Worm (Caenorhabditis elegans) whole organism, mixed stage, embryonic: ENCODE results near the gene hmg-1.2.

Experiments
- M03D4.4 ChIP-seq: sonication (generic microtip); optimal IDR thresholded peaks from 2 replicates; lab custom pipeline; 2017; ENCODE audit warnings: mild to moderate bottlenecking, missing genetic modification characterization, missing compliant biosample characterization
- bed-3 ChIP-seq: fragments of 200-800 bp; sonication (Bioruptor generic); optimal IDR thresholded peaks from 3 replicates; lab custom pipeline; 2018; ENCODE audit warnings: mild to moderate bottlenecking, missing genetic modification characterization, moderate library complexity, missing compliant biosample characterization
- blmp-1 ChIP-seq: fragments of 150-350 bp; optimal IDR thresholded peaks from 2 replicates; lab custom pipeline; 2014; ENCODE audit warnings: missing biosample characterization, missing genetic modification characterization
- ceh-39 ChIP-seq: fragments of 150-350 bp; optimal IDR thresholded peaks from 2 replicates; lab custom pipeline; 2014; ENCODE audit warnings: missing biosample characterization, missing genetic modification characterization
- ceh-43 ChIP-seq: fragments of 200-800 bp; sonication (Bioruptor generic); optimal IDR thresholded peaks from 2 replicates; lab custom pipeline; 2018; ENCODE audit warnings: mild to moderate bottlenecking, missing genetic modification characterization, moderate library complexity, missing compliant biosample characterization
- ceh-83 ChIP-seq: fragments of 200-800 bp; sonication (Bioruptor generic); optimal IDR thresholded peaks from 2 replicates; lab custom pipeline; 2018; ENCODE audit warnings: mild to moderate bottlenecking, missing genetic modification characterization, missing compliant biosample characterization
- ces-1 ChIP-seq: fragments of 150-350 bp; optimal IDR thresholded peaks from 2 replicates; lab custom pipeline; 2014; ENCODE audit warnings: missing biosample characterization, missing genetic modification reagents, missing genetic modification characterization
- cnd-1 ChIP-seq: fragments of 200-800 bp; sonication (Bioruptor generic); optimal IDR thresholded peaks from 2 replicates; lab custom pipeline; 2018; ENCODE audit warnings: mild to moderate bottlenecking, missing genetic modification characterization, missing compliant biosample characterization
- drap-1 ChIP-seq: fragments of 200-800 bp; sonication (Bioruptor generic); optimal IDR thresholded peaks from 3 replicates; lab custom pipeline; 2018; ENCODE audit warnings: mild to moderate bottlenecking, missing genetic modification characterization, missing compliant biosample characterization
- elt-1 ChIP-seq: sonication (generic microtip); optimal IDR thresholded peaks from 2 replicates; lab custom pipeline; 2017; ENCODE audit warnings: missing genetic modification characterization, mild to moderate bottlenecking, missing compliant biosample characterization, antibody characterized with exemption, moderate library complexity, borderline replicate concordance; ENCODE audit not compliant: insufficient read depth
- elt-3 ChIP-seq: fragments of 150-350 bp; optimal IDR thresholded peaks from 2 replicates; lab custom pipeline; 2014; ENCODE audit warnings: missing biosample characterization, missing genetic modification characterization
- flh-1 ChIP-seq: fragments of 200-800 bp; sonication (Bioruptor generic); optimal IDR thresholded peaks from 2 replicates; lab custom pipeline; 2018; ENCODE audit warnings: mild to moderate bottlenecking, missing genetic modification characterization, moderate library complexity, missing compliant biosample characterization
- ham-2 ChIP-seq: fragments of 200-800 bp; sonication (Bioruptor generic); optimal IDR thresholded peaks from 2 replicates; lab custom pipeline; 2018; ENCODE audit warnings: mild to moderate bottlenecking, missing genetic modification characterization, missing compliant biosample characterization
- hlh-1 ChIP-seq: fragments of 150-350 bp; optimal IDR thresholded peaks from 2 replicates; lab custom pipeline; 2014; ENCODE audit warnings: missing biosample characterization, missing genetic modification reagents, missing genetic modification characterization
- lin-13 ChIP-seq: fragments of 150-350 bp; optimal IDR thresholded peaks from 2 replicates; lab custom pipeline; 2014; ENCODE audit warnings: missing biosample characterization, missing genetic modification characterization
- lin-32 ChIP-seq: fragments of 200-800 bp; sonication (Bioruptor generic); optimal IDR thresholded peaks from 2 replicates; lab custom pipeline; 2018; ENCODE audit warnings: mild to moderate bottlenecking, missing genetic modification characterization, missing compliant biosample characterization
- lsy-2 ChIP-seq: fragments of 150-350 bp; optimal IDR thresholded peaks from 2 replicates; lab custom pipeline; 2014; ENCODE audit warnings: missing biosample characterization, missing genetic modification characterization
- mab-5 ChIP-seq: fragments of 150-350 bp; optimal IDR thresholded peaks from 2 replicates; lab custom pipeline; 2014; ENCODE audit warnings: missing biosample characterization, missing genetic modification characterization
- mep-1 ChIP-seq: fragments of 150-350 bp; optimal IDR thresholded peaks from 2 replicates; lab custom pipeline; 2017; ENCODE audit warnings: missing biosample characterization, missing genetic modification reagents, missing genetic modification characterization, inconsistent platforms
- mls-2 ChIP-seq: sonication (generic microtip); optimal IDR thresholded peaks from 2 replicates; lab custom pipeline; 2016; ENCODE audit warnings: mild to moderate bottlenecking, missing genetic modification characterization, moderate library complexity, missing compliant biosample characterization
- nhr-12 ChIP-seq: fragments of 150-350 bp; optimal IDR thresholded peaks from 2 replicates; lab custom pipeline; 2014; ENCODE audit warnings: missing biosample characterization, missing genetic modification characterization
- nhr-2 ChIP-seq: fragments of 150-350 bp; optimal IDR thresholded peaks from 2 replicates; lab custom pipeline; 2014; ENCODE audit warnings: missing biosample characterization, missing genetic modification characterization
- nhr-237 ChIP-seq: fragments of 150-350 bp; optimal IDR thresholded peaks from 2 replicates; lab custom pipeline; 2014; ENCODE audit warnings: missing biosample characterization, missing genetic modification characterization
- nhr-28 ChIP-seq: fragments of 150-350 bp; optimal IDR thresholded peaks from 2 replicates; lab custom pipeline; 2014; ENCODE audit warnings: missing biosample characterization, missing genetic modification characterization
- nhr-76 ChIP-seq: sonication (generic microtip); optimal IDR thresholded peaks from 2 replicates; lab custom pipeline; 2017; ENCODE audit warnings: missing biosample characterization, missing genetic modification characterization
- pha-4 ChIP-seq: fragments of 150-350 bp; optimal IDR thresholded peaks from 2 replicates; lab custom pipeline; 2018; ENCODE audit warnings: missing biosample characterization, missing genetic modification reagents, missing genetic modification characterization
- sem-2 ChIP-seq: fragments of 200-800 bp; sonication (Bioruptor generic); optimal IDR thresholded peaks from 2 replicates; lab custom pipeline; 2018; ENCODE audit warnings: mild to moderate bottlenecking, missing genetic modification characterization, missing compliant biosample characterization
- snpc-4 ChIP-seq: fragments of 150-350 bp; optimal IDR thresholded peaks from 2 replicates; lab custom pipeline; 2014; ENCODE audit warnings: missing biosample characterization, missing genetic modification characterization
- sptf-1 ChIP-seq: sonication (generic microtip); optimal IDR thresholded peaks from 2 replicates; lab custom pipeline; 2017; ENCODE audit warnings: mild to moderate bottlenecking, missing genetic modification characterization, moderate library complexity, missing compliant biosample characterization
- tbx-8 ChIP-seq: fragments of 200-800 bp; sonication (Bioruptor generic); optimal IDR thresholded peaks from 2 replicates; lab custom pipeline; 2018; ENCODE audit warnings: mild to moderate bottlenecking, missing genetic modification characterization, moderate library complexity, missing compliant biosample characterization
- unc-120 ChIP-seq: sonication (generic microtip); optimal IDR thresholded peaks from 2 replicates; lab custom pipeline; 2017; ENCODE audit warnings: missing genetic modification characterization, missing compliant biosample characterization; ENCODE audit not compliant: poor library complexity, severe bottlenecking
- unc-39 ChIP-seq: fragments of 150-350 bp; optimal IDR thresholded peaks from 2 replicates; lab custom pipeline; 2014; ENCODE audit warnings: missing biosample characterization, missing genetic modification characterization
- unc-62 ChIP-seq: fragments of 150-350 bp; optimal IDR thresholded peaks from 2 replicates; lab custom pipeline; 2014; ENCODE audit warnings: missing biosample characterization, missing genetic modification reagents, missing genetic modification characterization
- zip-8 ChIP-seq: fragments of 150-350 bp; optimal IDR thresholded peaks from 2 replicates; lab custom pipeline; 2014; ENCODE audit warnings: missing biosample characterization, missing genetic modification characterization
- ztf-11 ChIP-seq: fragments of 150-350 bp; optimal IDR thresholded peaks from 2 replicates; lab custom pipeline; 2014; ENCODE audit warnings: missing biosample characterization, missing genetic modification characterization

Gene hmg-1.2

DNA sequence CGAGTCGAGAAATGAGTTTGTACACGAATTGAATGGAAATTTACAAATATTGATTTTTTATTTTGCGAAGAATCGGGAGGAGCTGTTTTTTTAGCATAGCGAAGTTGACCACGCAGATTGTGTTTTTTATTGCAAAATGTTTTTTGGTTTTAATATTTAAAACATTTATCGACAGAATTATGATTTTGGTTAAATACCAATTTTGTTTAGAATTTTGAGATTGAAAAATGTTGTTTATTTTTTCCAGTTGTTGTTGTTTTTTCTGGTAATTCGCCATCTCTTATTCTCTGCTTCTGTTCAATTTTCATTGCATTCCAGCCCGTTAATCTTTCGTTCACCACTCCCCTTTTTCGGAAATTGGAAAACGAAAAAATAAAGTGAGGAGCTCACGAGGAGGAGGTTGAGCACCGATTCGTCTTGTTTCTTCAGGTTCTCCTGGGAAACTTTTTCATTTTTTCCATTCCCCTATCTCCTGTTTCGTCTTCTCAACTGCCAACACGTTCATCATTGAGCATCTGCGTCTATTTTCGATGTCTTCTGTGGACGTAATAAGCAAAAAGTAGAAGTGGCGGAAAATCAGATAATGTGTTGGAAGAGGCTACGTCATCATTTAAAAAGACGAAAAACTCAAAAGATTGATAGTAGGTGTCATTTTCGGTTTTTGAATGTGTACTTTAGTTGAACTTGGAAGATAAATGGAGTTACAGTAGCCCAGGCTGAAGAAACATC is 16.0 kb downstream of the hmg-1.2 start, which contains the start of gene F47D12.7:
Gene F47D12.7, minus strand, starts transcription at position 51 of the 729 bp plus-strand sequence.
- TF ChIP-seq elt-3 (tag; lab: Kevin White, UChicago) (no peak), ceh-39 (tag; lab: Kevin White, UChicago) (no peak), zip-8 (tag; lab: Kevin White, UChicago) (no peak), blmp-1 (tag; lab: Kevin White, UChicago) (no peak), unc-120 (tag; lab: Kevin White, UChicago) (no peak)

- TF ChIP-seq ces-1 (peak; percentile 33), unc-62 (GFP tag; lab: Kevin White, UChicago) (no peak)
These were observed 17.4 kb downstream of the hmg-1.2 start for ce11 chrIII:6297599-6297998.

DNA sequence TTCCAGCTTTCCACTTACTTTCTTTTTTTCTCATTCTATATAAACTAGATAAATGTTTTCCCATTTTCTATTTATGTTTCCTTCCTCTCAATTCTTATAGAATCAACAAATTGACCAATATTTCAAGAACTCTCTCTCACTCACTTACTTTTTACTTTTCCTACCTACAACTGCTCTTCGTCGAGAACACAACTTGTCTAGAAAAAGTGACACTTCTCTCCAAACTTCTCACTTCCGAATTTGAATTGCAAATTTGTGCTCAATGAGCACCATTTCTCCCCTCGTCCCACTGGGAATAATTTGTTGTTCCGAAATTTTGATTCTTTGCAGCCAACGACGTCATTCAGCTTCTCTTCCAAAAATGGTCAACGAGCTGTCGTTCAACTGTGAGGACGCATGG is 18.0 kb downstream of the hmg-1.2 start, which contains the start of gene F47D12.3:
Gene F47D12.3, plus strand, starts transcription at position 331 of the 400 bp plus-strand sequence.
- no peak for TF ChIP-seq unc-62 (GFP tag; lab: Kevin White, UChicago)
- TF ChIP-seq elt-3 (tag; lab: Kevin White, UChicago): no peak
- TF ChIP-seq ceh-83 (GFP tag; lab: Kevin White, UChicago): no peak
- no peak for TF ChIP-seq nhr-28 (tag; lab: Kevin White, UChicago)
- TF ChIP-seq unc-39 (tag; lab: Kevin White, UChicago): no peak
- no peak for TF ChIP-seq zip-8 (tag; lab: Kevin White, UChicago)
- TF ChIP-seq mep-1 (tag; lab: Kevin White, UChicago): no peak
- TF ChIP-seq tbx-8 (GFP tag; lab: Kevin White, UChicago): no peak
- no peak for TF ChIP-seq flh-1
- no peak for TF ChIP-seq elt-1 (tag; lab: Kevin White, UChicago)
- TF ChIP-seq ceh-43: no peak
- no peak for TF ChIP-seq sptf-1

DNA sequence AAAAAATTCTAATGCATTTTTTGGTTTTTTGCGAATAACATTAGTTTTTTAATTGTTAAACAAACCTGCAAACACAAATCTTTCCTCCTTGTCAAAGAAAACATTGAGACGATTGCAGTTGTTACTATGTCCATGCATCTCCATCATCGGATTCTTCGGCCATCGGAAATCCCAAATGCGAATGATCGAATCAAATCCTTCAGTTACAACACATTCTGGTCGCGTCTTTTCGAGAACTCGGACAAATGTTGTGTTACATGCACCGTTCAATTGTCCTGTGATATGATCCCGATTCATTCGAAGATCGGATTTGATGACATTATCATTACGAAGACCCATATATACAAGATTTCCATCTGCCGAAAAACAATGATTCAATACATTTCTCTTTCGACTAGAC is 20.1 kb downstream of the hmg-1.2 start:
- TF ChIP-seq nhr-76 (tag; lab: Kevin White, UChicago) (no peak), bed-3 (GFP tag; lab: Kevin White, UChicago) (no peak), ces-1 (no peak), unc-120 (tag; lab: Kevin White, UChicago) (no peak), sptf-1 (no peak), blmp-1 (tag; lab: Kevin White, UChicago) (no peak), hlh-1 (tag; lab: Kevin White, UChicago) (no peak), nhr-12 (no peak), nhr-237 (tag; lab: Kevin White, UChicago) (no peak)

DNA sequence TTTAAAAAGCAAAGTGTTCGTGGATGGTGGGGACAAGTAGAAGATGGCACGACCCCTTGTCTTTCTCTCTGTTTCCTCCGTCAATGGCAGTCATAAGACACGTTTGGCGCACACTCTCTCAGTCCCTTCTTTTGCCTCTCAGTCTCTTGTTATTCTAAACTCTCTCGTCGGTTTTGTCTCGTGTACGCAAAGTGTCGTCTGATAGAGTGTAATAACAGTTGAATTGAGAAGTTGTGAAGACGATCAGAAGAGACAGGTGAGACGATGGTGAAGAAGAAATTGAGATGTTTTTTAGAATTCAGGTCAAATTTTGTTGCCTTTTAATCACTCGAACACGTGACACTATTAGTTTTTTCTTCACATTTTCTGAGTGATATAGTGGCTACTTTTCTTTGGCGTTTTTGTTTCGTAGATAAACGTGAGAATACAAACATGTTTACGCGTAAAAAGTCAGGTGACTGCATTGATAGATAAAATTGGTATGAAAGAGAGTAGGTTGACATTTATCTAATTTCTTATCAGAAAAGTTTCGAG is 23.0 kb downstream of the hmg-1.2 start, which contains the start of gene F47D12.9:
Gene F47D12.9, minus strand, starts transcription at position 267 of the 534 bp plus-strand sequence.
- TF ChIP-seq elt-1 (tag; lab: Kevin White, UChicago): no peak
- no peak for TF ChIP-seq nhr-28 (tag; lab: Kevin White, UChicago)
- TF ChIP-seq mep-1 (tag; lab: Kevin White, UChicago): peak; percentile 54
- TF ChIP-seq snpc-4 (tag; lab: Kevin White, UChicago): no peak
- no peak for TF ChIP-seq flh-1
- TF ChIP-seq tbx-8 (GFP tag; lab: Kevin White, UChicago): no peak
- TF ChIP-seq unc-120 (tag; lab: Kevin White, UChicago): peak; percentile 20
- peak; percentile 39 for TF ChIP-seq lin-13 (tag; lab: Kevin White, UChicago)
- no peak for TF ChIP-seq mab-5 (tag; lab: Kevin White, UChicago)
- no peak for TF ChIP-seq mls-2 (tag; lab: Kevin White, UChicago)
- no peak for TF ChIP-seq nhr-2 (tag; lab: Kevin White, UChicago)
- no peak for TF ChIP-seq elt-3 (tag; lab: Kevin White, UChicago)
- TF ChIP-seq pha-4 (tag; lab: Kevin White, UChicago): peak; percentile 62
- no peak for TF ChIP-seq sptf-1
- TF ChIP-seq blmp-1 (tag; lab: Kevin White, UChicago): no peak
- TF ChIP-seq ztf-11 (tag; lab: Kevin White, UChicago): no peak
- no peak for TF ChIP-seq ham-2 (GFP tag; lab: Kevin White, UChicago)
- TF ChIP-seq M03D4.4 (tag; lab: Kevin White, UChicago): no peak
- TF ChIP-seq ces-1: peak; percentile 28
- no peak for TF ChIP-seq nhr-12
- TF ChIP-seq ceh-83 (GFP tag; lab: Kevin White, UChicago): no peak
- TF ChIP-seq ceh-39 (tag; lab: Kevin White, UChicago): no peak
- TF ChIP-seq bed-3 (GFP tag; lab: Kevin White, UChicago): no peak
- no peak for TF ChIP-seq nhr-237 (tag; lab: Kevin White, UChicago)
- TF ChIP-seq drap-1 (GFP tag; lab: Kevin White, UChicago): no peak
- TF ChIP-seq unc-39 (tag; lab: Kevin White, UChicago): no peak
- TF ChIP-seq ceh-43: no peak
- TF ChIP-seq cnd-1: no peak
- peak; percentile 53 for TF ChIP-seq hlh-1 (tag; lab: Kevin White, UChicago)
- no peak for TF ChIP-seq lin-32 (GFP tag; lab: Kevin White, UChicago)
- no peak for TF ChIP-seq sem-2 (GFP tag; lab: Kevin White, UChicago)
- no peak for TF ChIP-seq nhr-76 (tag; lab: Kevin White, UChicago)
- TF ChIP-seq lsy-2: no peak
- TF ChIP-seq unc-62 (GFP tag; lab: Kevin White, UChicago): peak; percentile 10
